Worm (Caenorhabditis elegans): ENCODE results near the gene spp-1.
A peak's percentile ranks its signal among the peaks of the same experiment; 100 is the strongest.

Gene spp-1

DNA sequence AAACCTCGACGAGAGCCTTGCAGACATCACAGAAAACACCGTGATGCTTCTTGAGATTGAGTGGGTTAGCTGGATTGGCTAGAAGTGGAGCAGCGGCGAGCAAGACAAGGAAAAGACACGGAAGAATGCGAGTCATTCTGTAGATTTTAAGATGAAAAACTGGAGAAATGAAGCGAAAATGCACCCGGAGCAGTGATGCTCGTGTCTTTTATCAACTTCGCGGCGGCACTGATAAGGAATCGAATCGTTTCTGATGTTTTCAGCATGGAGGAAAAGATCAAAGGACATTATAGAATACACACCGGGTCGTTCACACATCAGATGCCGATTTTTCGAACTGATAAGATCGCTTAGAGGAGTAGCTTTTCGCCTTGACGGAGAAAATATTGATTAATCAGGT, at the start of gene spp-1:
Gene spp-1 (minus strand): TSS at position 287 of the 400 bp plus-strand sequence.
- TF ChIP-seq sma-9 (GFP tag; optimal IDR thresholded peaks at IDR 0.05) (peak; percentile 54), sma-9 (tag; optimal IDR thresholded peaks at IDR 0.05) (no peak), fos-1 (tag; optimal IDR thresholded peaks at IDR 0.05) (peak; percentile 75), Y55F3AM.14 (GFP tag; optimal IDR thresholded peaks at IDR 0.05) (no peak), gmeb-1 (tag; optimal IDR thresholded peaks at IDR 0.05) (peak; percentile 37), crh-2 (tag; optimal IDR thresholded peaks at IDR 0.05) (peak; percentile 38), lsy-2 (tag; optimal IDR thresholded peaks at IDR 0.05) (no peak)

DNA sequence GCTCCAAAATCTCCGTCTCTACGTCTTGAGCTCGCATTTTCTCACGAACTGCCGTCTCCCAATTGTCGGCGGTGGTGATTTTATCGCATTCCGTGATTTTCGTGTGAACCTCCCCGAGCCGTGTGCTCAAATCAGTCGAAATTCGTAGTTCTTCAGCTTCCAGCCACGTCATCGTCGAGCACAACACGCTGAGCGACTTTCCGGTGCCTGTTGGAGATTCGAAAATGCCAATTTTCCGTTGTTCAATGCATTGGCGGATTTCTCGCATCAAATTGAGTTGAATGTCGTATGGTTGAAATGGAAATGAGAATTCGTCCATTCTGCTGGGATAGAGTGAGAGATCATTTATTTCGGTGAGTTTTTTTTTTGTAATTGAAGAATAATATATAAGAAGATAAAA, 49.5 kb upstream of the spp-1 start, which contains the start of the genes M03C11.3 and chl-1:
Gene M03C11.3 (plus strand): TSS at position 153 of the 400 bp plus-strand sequence.
Gene chl-1 (minus strand): TSS at position 323 of the 400 bp plus-strand sequence.
- no peak for TF ChIP-seq snpc-4 (tag; optimal IDR thresholded peaks at IDR 0.05)
- TF ChIP-seq ceh-82 (tag; optimal IDR thresholded peaks at IDR 0.05), result no peak
- TF ChIP-seq ZK546.5 (tag; optimal IDR thresholded peaks at IDR 0.05), result no peak
- no peak for TF ChIP-seq sma-9 (GFP tag; optimal IDR thresholded peaks at IDR 0.05)
- TF ChIP-seq sma-9 (tag; optimal IDR thresholded peaks at IDR 0.05), result no peak
- no peak for TF ChIP-seq nhr-237 (tag; optimal IDR thresholded peaks at IDR 0.05)
- TF ChIP-seq skn-1 (tag; optimal IDR thresholded peaks at IDR 0.05), result no peak
- TF ChIP-seq nhr-129 (tag; optimal IDR thresholded peaks at IDR 0.05), result no peak
- no peak for TF ChIP-seq lin-13 (GFP tag; optimal IDR thresholded peaks at IDR 0.05)
- no peak for TF ChIP-seq nhr-77 (tag; optimal IDR thresholded peaks at IDR 0.05)
- no peak for TF ChIP-seq aly-2 (tag; optimal IDR thresholded peaks at IDR 0.05)
- TF ChIP-seq elt-3 (tag; optimal IDR thresholded peaks at IDR 0.05), result no peak

ce11 chrIII:10398919-10399318, 43.5 kb upstream of the spp-1 start:
- TF ChIP-seq crh-2 (tag; optimal IDR thresholded peaks at IDR 0.05), result peak; percentile 26
- peak; percentile 25 for TF ChIP-seq lin-11 (tag; optimal IDR thresholded peaks at IDR 0.05)
- peak; percentile 45 for TF ChIP-seq C34F6.9 (tag; optimal IDR thresholded peaks at IDR 0.05)
- no peak for TF ChIP-seq sma-9 (GFP tag; optimal IDR thresholded peaks at IDR 0.05)
- no peak for TF ChIP-seq sma-9 (tag; optimal IDR thresholded peaks at IDR 0.05)
- peak; percentile 39 for TF ChIP-seq unc-55 (GFP tag; optimal IDR thresholded peaks at IDR 0.05)
- peak; percentile 47 for TF ChIP-seq nhr-129 (tag; optimal IDR thresholded peaks at IDR 0.05)
- peak in 1 of 2 experiments; percentile 53 for TF ChIP-seq lsy-2 (tag; optimal IDR thresholded peaks at IDR 0.05)
- TF ChIP-seq zag-1 (tag; optimal IDR thresholded peaks at IDR 0.05), result peak; percentile 71
- TF ChIP-seq fos-1 (tag; optimal IDR thresholded peaks at IDR 0.05), result no peak

DNA sequence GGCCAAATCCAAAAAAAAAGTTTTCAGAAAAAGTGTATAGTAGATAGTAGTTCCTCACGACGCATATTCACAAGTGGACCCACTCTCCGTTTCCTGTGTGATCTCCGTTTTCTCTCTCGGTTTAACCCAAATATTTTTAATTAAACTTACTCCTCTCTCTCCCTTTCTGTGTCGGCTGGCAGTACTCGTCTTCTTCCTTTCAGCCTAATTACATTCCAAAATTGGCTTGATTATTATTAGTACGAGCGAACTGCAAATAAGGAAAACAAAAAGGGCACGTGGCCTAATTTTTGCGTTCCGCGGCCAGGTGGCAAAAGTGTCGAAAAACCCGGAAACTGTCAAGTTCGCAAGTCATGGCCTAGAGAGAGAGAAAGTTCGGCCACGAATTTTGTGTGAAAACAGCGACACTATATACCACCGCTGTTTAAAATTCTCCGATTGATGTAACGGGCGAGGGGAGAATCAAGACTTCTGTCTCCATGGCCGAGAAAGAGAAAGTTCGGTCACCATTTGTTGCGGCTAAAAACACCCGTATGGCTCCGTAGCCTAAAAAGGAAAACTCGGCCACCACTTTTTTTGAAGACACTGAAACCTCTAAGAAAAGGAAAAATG, 41.5 kb upstream of the spp-1 start:
- no peak for TF ChIP-seq nhr-77 (tag; optimal IDR thresholded peaks at IDR 0.05)
- no peak for TF ChIP-seq mbf-1 (tag; optimal IDR thresholded peaks at IDR 0.05)
- no peak for TF ChIP-seq ceh-16 (tag; optimal IDR thresholded peaks at IDR 0.05)
- no peak for TF ChIP-seq nhr-237 (tag; optimal IDR thresholded peaks at IDR 0.05)
- no peak for TF ChIP-seq nhr-12 (tag; optimal IDR thresholded peaks at IDR 0.05)
- no peak for TF ChIP-seq zag-1 (tag; optimal IDR thresholded peaks at IDR 0.05)
- no peak for TF ChIP-seq lin-11 (tag; optimal IDR thresholded peaks at IDR 0.05)
- TF ChIP-seq snpc-4 (tag; optimal IDR thresholded peaks at IDR 0.05), result no peak
- no peak for TF ChIP-seq nhr-11 (tag; optimal IDR thresholded peaks at IDR 0.05)
- TF ChIP-seq lin-13 (GFP tag; optimal IDR thresholded peaks at IDR 0.05), result no peak
- no peak for TF ChIP-seq fos-1 (tag; optimal IDR thresholded peaks at IDR 0.05)
- no peak for TF ChIP-seq elt-3 (tag; optimal IDR thresholded peaks at IDR 0.05)
- no peak for TF ChIP-seq sma-9 (GFP tag; optimal IDR thresholded peaks at IDR 0.05)
- TF ChIP-seq sma-9 (tag; optimal IDR thresholded peaks at IDR 0.05), result no peak
- TF ChIP-seq ceh-82 (tag; optimal IDR thresholded peaks at IDR 0.05), result no peak
- TF ChIP-seq nhr-23 (tag; optimal IDR thresholded peaks at IDR 0.05), result no peak
- no peak for TF ChIP-seq nhr-10 (tag; optimal IDR thresholded peaks at IDR 0.05)
- no peak for TF ChIP-seq C34F6.9 (tag; optimal IDR thresholded peaks at IDR 0.05)
- TF ChIP-seq egl-27 (tag; optimal IDR thresholded peaks at IDR 0.05), result no peak
- TF ChIP-seq ama-1 (optimal IDR thresholded peaks at IDR 0.05), result no peak

DNA sequence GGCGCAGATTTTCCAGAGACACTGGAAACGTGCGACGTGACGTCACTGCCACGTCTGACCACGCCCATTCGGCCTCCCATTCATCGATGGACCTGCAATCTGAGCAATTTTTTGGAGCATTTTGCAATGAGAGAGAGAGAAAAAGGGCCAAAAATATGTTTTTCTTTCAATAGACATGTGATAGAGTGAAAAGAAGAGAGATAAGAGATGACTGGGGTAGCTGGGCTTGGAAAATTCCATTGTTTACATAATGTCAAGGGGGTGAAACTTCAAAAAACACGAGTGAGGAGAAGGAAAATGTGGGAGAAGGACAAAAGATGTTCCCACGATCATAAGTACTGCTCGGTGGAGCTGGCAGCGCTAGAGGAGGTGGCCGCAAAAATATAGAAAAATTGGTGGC, 40.5 kb upstream of the spp-1 start, which contains the start of gene M03C11.1:
Gene M03C11.1 (minus strand): TSS at position 101 of the 400 bp plus-strand sequence.
- TF ChIP-seq ceh-82 (tag; optimal IDR thresholded peaks at IDR 0.05) (no peak), blmp-1 (tag; optimal IDR thresholded peaks at IDR 0.05; ENCODE audit: insufficient read depth) (no peak), lin-13 (GFP tag; optimal IDR thresholded peaks at IDR 0.05) (no peak), mbf-1 (tag; optimal IDR thresholded peaks at IDR 0.05) (no peak), nhr-237 (tag; optimal IDR thresholded peaks at IDR 0.05) (no peak)

- no peak for TF ChIP-seq ztf-4 (tag; optimal IDR thresholded peaks at IDR 0.05)
- TF ChIP-seq nhr-23 (tag; optimal IDR thresholded peaks at IDR 0.05), result no peak
- no peak for TF ChIP-seq aly-2 (tag; optimal IDR thresholded peaks at IDR 0.05)
- no peak for TF ChIP-seq C34F6.9 (tag; optimal IDR thresholded peaks at IDR 0.05)
- TF ChIP-seq ZK546.5 (tag; optimal IDR thresholded peaks at IDR 0.05), result no peak
- TF ChIP-seq zag-1 (tag; optimal IDR thresholded peaks at IDR 0.05), result no peak
- TF ChIP-seq nhr-6 (tag; optimal IDR thresholded peaks at IDR 0.05), result no peak
These were observed 36.2 kb upstream of the spp-1 start, which contains the start of gene M03C11.9 for ce11 chrIII:10391628-10392027. TSS of gene M03C11.9 (minus strand) at chrIII:10391728.

Data from whole organism, L2 larva.